Worm (Caenorhabditis elegans): ENCODE measurements around the gene tofu-1.

tofu-1 gene

ce11 chrV:9970119-9970518 lies 10.8 kb upstream of the tofu-1 start (continued):
- TF ChIP-seq ceh-45 (GFP tag; IDR thresholded peaks at IDR 0.05) = peak; percentile 87
- TF ChIP-seq unc-42 (tag; optimal IDR thresholded peaks at IDR 0.05) = peak; percentile 78
- TF ChIP-seq fkh-10 (GFP tag; optimal IDR thresholded peaks at IDR 0.05) = peak; percentile 15
- peak; percentile 85 for TF ChIP-seq sdc-2 (tag; optimal IDR thresholded peaks at IDR 0.05)
- peak; percentile 68 for TF ChIP-seq ceh-24 (tag; optimal IDR thresholded peaks at IDR 0.05)
- peak; percentile 87 for TF ChIP-seq nhr-232 (tag; optimal IDR thresholded peaks at IDR 0.05)
- TF ChIP-seq hlh-6 (tag; optimal IDR thresholded peaks at IDR 0.05) = peak; percentile 95
- peak; percentile 71 for TF ChIP-seq ets-4 (tag; optimal IDR thresholded peaks at IDR 0.05)
- peak; percentile 91 for TF ChIP-seq che-1 (tag; optimal IDR thresholded peaks at IDR 0.05)
- peak; percentile 69 for TF ChIP-seq mec-3 (tag; optimal IDR thresholded peaks at IDR 0.05; ENCODE audit: borderline replicate concordance)
- TF ChIP-seq ceh-30 (tag; optimal IDR thresholded peaks at IDR 0.05) = peak; percentile 38
- no peak for TF ChIP-seq ama-1 (optimal IDR thresholded peaks at IDR 0.05)
- no peak for TF ChIP-seq pha-4 (tag; optimal IDR thresholded peaks at IDR 0.05)
- peak; percentile 81 for TF ChIP-seq eyg-1 (tag; optimal IDR thresholded peaks at IDR 0.05)
- TF ChIP-seq nhr-11 (tag; optimal IDR thresholded peaks at IDR 0.05) = no peak
- peak; percentile 54 for TF ChIP-seq tbx-7 (tag; optimal IDR thresholded peaks at IDR 0.05)
- TF ChIP-seq K02D7.2 (tag; optimal IDR thresholded peaks at IDR 0.05) = peak; percentile 89

- TF ChIP-seq ceh-31 (tag; optimal IDR thresholded peaks at IDR 0.05) (peak; percentile 30), nfya-1 (tag; optimal IDR thresholded peaks at IDR 0.05) (peak; percentile 28), sdc-2 (tag; optimal IDR thresholded peaks at IDR 0.05) (no peak), unc-42 (tag; optimal IDR thresholded peaks at IDR 0.05) (peak; percentile 62)
Observed at ce11 chrV:9974264-9974663, 6.7 kb upstream of the tofu-1 start.

- no peak for TF ChIP-seq pha-4 (tag; optimal IDR thresholded peaks at IDR 0.05)
- TF ChIP-seq pha-2 (tag; optimal IDR thresholded peaks at IDR 0.05) = no peak
- TF ChIP-seq ceh-2 (tag; optimal IDR thresholded peaks at IDR 0.05) = no peak
- no peak for TF ChIP-seq hlh-30 (tag; optimal IDR thresholded peaks at IDR 0.05; ENCODE audit: insufficient read depth)
- no peak for TF ChIP-seq pag-3 (tag; optimal IDR thresholded peaks at IDR 0.05; ENCODE audit: borderline replicate concordance)
- TF ChIP-seq elt-4 (tag; optimal IDR thresholded peaks at IDR 0.05) = no peak
- no peak for TF ChIP-seq lim-6 (tag; optimal IDR thresholded peaks at IDR 0.05)
- no peak for TF ChIP-seq sdc-2 (tag; optimal IDR thresholded peaks at IDR 0.05)
- TF ChIP-seq fkh-10 (GFP tag; optimal IDR thresholded peaks at IDR 0.05) = no peak
- no peak for TF ChIP-seq lin-11 (tag; optimal IDR thresholded peaks at IDR 0.05)
- no peak for TF ChIP-seq unc-86 (tag; optimal IDR thresholded peaks at IDR 0.05)
- TF ChIP-seq ceh-31 (tag; optimal IDR thresholded peaks at IDR 0.05) = no peak
- no peak for TF ChIP-seq rnt-1 (tag; optimal IDR thresholded peaks at IDR 0.05)
- no peak for TF ChIP-seq unc-3 (GFP tag; conservative IDR thresholded peaks at IDR 0.05)
- TF ChIP-seq unc-3 (tag; optimal IDR thresholded peaks at IDR 0.05) = no peak
- TF ChIP-seq T23F11.4 (GFP tag; optimal IDR thresholded peaks at IDR 0.05) = no peak
- TF ChIP-seq Y22D7AL.16 (tag; optimal IDR thresholded peaks at IDR 0.05) = no peak
- no peak for TF ChIP-seq pros-1 (tag; optimal IDR thresholded peaks at IDR 0.05)
Observed at ce11 chrV:9976138-9976537, 4.8 kb upstream of the tofu-1 start, which contains the start of gene unc-41. TSS of gene unc-41 (minus strand) at chrV:9976238.

ce11 chrV:9977211-9977610 lies 3.7 kb upstream of the tofu-1 start:
- TF ChIP-seq hlh-13 (GFP tag; optimal IDR thresholded peaks at IDR 0.05) = no peak
- TF ChIP-seq unc-42 (tag; optimal IDR thresholded peaks at IDR 0.05) = peak; percentile 54

ce11 chrV:9978425-9978824 lies 2.5 kb upstream of the tofu-1 start:
- no peak for TF ChIP-seq nhr-11 (tag; optimal IDR thresholded peaks at IDR 0.05)
- no peak for TF ChIP-seq pax-1 (tag; optimal IDR thresholded peaks at IDR 0.05)
- peak; percentile 16 for TF ChIP-seq tbx-2 (tag; optimal IDR thresholded peaks at IDR 0.05)
- peak; percentile 65 for TF ChIP-seq ceh-48 (tag; optimal IDR thresholded peaks at IDR 0.05)
- no peak for TF ChIP-seq che-1 (tag; optimal IDR thresholded peaks at IDR 0.05)
- TF ChIP-seq ceh-31 (tag; optimal IDR thresholded peaks at IDR 0.05) = peak; percentile 63
- TF ChIP-seq pha-4 (tag; optimal IDR thresholded peaks at IDR 0.05) = no peak
- TF ChIP-seq madf-2 (tag; optimal IDR thresholded peaks at IDR 0.05) = no peak
- no peak for TF ChIP-seq tbx-7 (tag; optimal IDR thresholded peaks at IDR 0.05)
- TF ChIP-seq ceh-18 (tag; optimal IDR thresholded peaks at IDR 0.05) = no peak
- no peak for TF ChIP-seq fkh-6 (tag; optimal IDR thresholded peaks at IDR 0.05)
- no peak for TF ChIP-seq unc-86 (tag; optimal IDR thresholded peaks at IDR 0.05)
- TF ChIP-seq unc-42 (tag; optimal IDR thresholded peaks at IDR 0.05) = peak; percentile 25
- no peak for TF ChIP-seq hlh-8 (tag; optimal IDR thresholded peaks at IDR 0.05)
